Worm (Caenorhabditis elegans) whole organism, L4 larva: ENCODE data around the gene irld-34.

Source experiments
- Y5F2A.4 ChIP-seq: fragments of 200-800 bp; sonication (Bioruptor generic); optimal IDR thresholded peaks from 2 replicates; lab custom pipeline; 2018; ENCODE audit warnings: mild to moderate bottlenecking, missing genetic modification characterization, missing compliant biosample characterization
- ama-1 ChIP-seq: fragments of 150-350 bp; optimal IDR thresholded peaks from 2 replicates; lab custom pipeline; 2014; ENCODE audit warnings: inconsistent platforms, mixed read lengths
- cey-2 ChIP-seq: sonication (generic microtip); optimal IDR thresholded peaks from 3 replicates; lab custom pipeline; 2017; ENCODE audit warnings: missing genetic modification characterization, mild to moderate bottlenecking, missing compliant biosample characterization, antibody characterized with exemption, borderline replicate concordance; ENCODE audit not compliant: insufficient read depth
- fos-1 ChIP-seq: fragments of 150-350 bp; optimal IDR thresholded peaks from 2 replicates; lab custom pipeline; 2014; ENCODE audit warnings: missing biosample characterization, missing genetic modification characterization
- lin-39 ChIP-seq: fragments of 150-350 bp; optimal IDR thresholded peaks from 2 replicates; lab custom pipeline; 2014; ENCODE audit warnings: missing biosample characterization, missing genetic modification reagents, missing genetic modification characterization
- madf-5 ChIP-seq, 2 experiments: fragments of 200-800 bp; sonication (Bioruptor generic); IDR thresholded peaks; 2 replicates each; pipeline ENCODE4 v1.3.6; 2022; ENCODE audit warnings: missing compliant biosample characterization in 2 of 2, missing genetic modification characterization in 2 of 2
- mdl-1 ChIP-seq, 2 experiments: fragments of 150-350 bp in 1 of 2; sonication (generic microtip) in 1 of 2; optimal IDR thresholded peaks; 2 replicates each; lab custom pipeline; 2014 to 2017; ENCODE audit warnings: missing biosample characterization in 2 of 2, missing genetic modification characterization in 2 of 2
- mep-1 ChIP-seq: fragments of 150-350 bp; sonication (generic microtip); optimal IDR thresholded peaks from 3 replicates; lab custom pipeline; 2014; ENCODE audit warnings: missing biosample characterization, missing genetic modification characterization
- nhr-25 ChIP-seq: sonication (generic microtip); optimal IDR thresholded peaks from 2 replicates; lab custom pipeline; 2017; ENCODE audit warnings: missing genetic modification characterization, mild to moderate bottlenecking, missing compliant biosample characterization, antibody characterized with exemption, moderate library complexity, borderline replicate concordance; ENCODE audit not compliant: insufficient read depth
- nhr-6 ChIP-seq: fragments of 150-350 bp; optimal IDR thresholded peaks from 2 replicates; lab custom pipeline; 2014; ENCODE audit warnings: missing biosample characterization, missing genetic modification characterization
- nhr-77 ChIP-seq: fragments of 150-350 bp; optimal IDR thresholded peaks from 2 replicates; lab custom pipeline; 2014; ENCODE audit warnings: missing biosample characterization, missing genetic modification characterization
- skn-1 ChIP-seq: fragments of 150-350 bp; optimal IDR thresholded peaks from 2 replicates; lab custom pipeline; 2014; ENCODE audit warnings: missing biosample characterization, missing genetic modification characterization
- unc-130 ChIP-seq: sonication (generic microtip); optimal IDR thresholded peaks from 2 replicates; lab custom pipeline; 2016; ENCODE audit warnings: missing genetic modification reagents, missing genetic modification characterization, missing compliant biosample characterization

ce11 chrIII:9162634-9163118 is 7.8 kb downstream of the irld-34 start, which contains the start of gene dgk-3:
- TF ChIP-seq mep-1 (tag; lab: Kevin White, UChicago) (no peak), Y5F2A.4 (no peak), cey-2 (tag; lab: Kevin White, UChicago) (no peak), lin-39 (tag; lab: Kevin White, UChicago) (no peak), fos-1 (tag; lab: Kevin White, UChicago) (no peak), nhr-25 (tag; lab: Kevin White, UChicago) (no peak), nhr-6 (tag; lab: Kevin White, UChicago) (no peak), skn-1 (tag; lab: Kevin White, UChicago) (no peak), madf-5 (GFP tag; IDR thresholded peaks at IDR 0.05; lab: Robert Waterston, UW) (no peak), nhr-77 (no peak), ama-1 (lab: Kevin White, UChicago) (no peak), unc-130 (GFP tag; lab: Kevin White, UChicago) (no peak), mdl-1 (tag; optimal IDR thresholded peaks at IDR 0.05; lab: Kevin White, UChicago) (no peak)
